Fruit fly (Drosophila melanogaster): Measurements from ENCODE around the gene hwt.

- peak; percentile 27 for TF ChIP-seq CG33213 (GFP tag; optimal IDR thresholded peaks at IDR 0.05)
- peak; percentile 2 for TF ChIP-seq Abd-B (GFP tag; optimal IDR thresholded peaks at IDR 0.05)
- TF ChIP-seq psq (GFP tag; optimal IDR thresholded peaks at IDR 0.05) = peak; percentile 3
- no peak for TF ChIP-seq zf30C (GFP tag; optimal IDR thresholded peaks at IDR 0.05)
- TF ChIP-seq Side (GFP tag; optimal IDR thresholded peaks at IDR 0.05) = no peak
- TF ChIP-seq bbx (GFP tag; IDR thresholded peaks at IDR 0.05; ENCODE audit: partially characterized antibody) = no peak
- TF ChIP-seq CG10147 (GFP tag; optimal IDR thresholded peaks at IDR 0.05) = peak; percentile 40
- peak; percentile 13 for TF ChIP-seq CrebB (tag; optimal IDR thresholded peaks at IDR 0.05)
- TF ChIP-seq CG4617 (GFP tag; optimal IDR thresholded peaks at IDR 0.05; ENCODE audit: borderline replicate concordance) = no peak
- peak; percentile 54 for TF ChIP-seq jumu (GFP tag; optimal IDR thresholded peaks at IDR 0.05)
- peak; percentile 72 for TF ChIP-seq CG2678 (tag; optimal IDR thresholded peaks at IDR 0.05)
- TF ChIP-seq CG17829 (tag; optimal IDR thresholded peaks at IDR 0.05) = no peak
Observed at dm6 chrX:12469778-12470177, 98.5 kb downstream of the hwt start.
